Worm (Caenorhabditis elegans) whole organism, early embryonic: Measurements from ENCODE around the gene B0524.2.

Experiments used
- B0310.2 ChIP-seq: sonication (generic microtip); optimal IDR thresholded peaks from 2 replicates; lab custom pipeline; 2016; ENCODE audit warnings: mild to moderate bottlenecking, missing genetic modification characterization, missing compliant biosample characterization
- F13C5.2 ChIP-seq: sonication (generic microtip); optimal IDR thresholded peaks from 2 replicates; lab custom pipeline; 2017; ENCODE audit warnings: mild to moderate bottlenecking, missing genetic modification characterization, inconsistent platforms, missing compliant biosample characterization
- aly-1 ChIP-seq: sonication (generic microtip); optimal IDR thresholded peaks from 2 replicates; lab custom pipeline; 2016; ENCODE audit warnings: missing genetic modification characterization, missing compliant biosample characterization
- ama-1 ChIP-seq: fragments of 150-350 bp; optimal IDR thresholded peaks from 2 replicates; lab custom pipeline; 2014
- ceh-13 ChIP-seq: fragments of 200-800 bp; sonication (Bioruptor generic); optimal IDR thresholded peaks from 2 replicates; lab custom pipeline; 2018; ENCODE audit warnings: mild to moderate bottlenecking, missing genetic modification characterization, missing compliant biosample characterization
- ceh-36 ChIP-seq: sonication (generic microtip); optimal IDR thresholded peaks from 2 replicates; lab custom pipeline; 2016; ENCODE audit warnings: missing genetic modification characterization, inconsistent platforms, missing compliant biosample characterization
- ets-7 ChIP-seq: sonication (generic microtip); optimal IDR thresholded peaks from 2 replicates; lab custom pipeline; 2016; ENCODE audit warnings: missing genotype, missing genetic modification characterization, missing compliant biosample characterization
- flt-1 ChIP-seq: fragments of 200-800 bp; sonication (Bioruptor generic); IDR thresholded peaks from 2 replicates; pipeline ENCODE4 v1.3.6; 2022; ENCODE audit warnings: missing genetic modification characterization, missing compliant biosample characterization
- hmbx-1 ChIP-seq: sonication (generic microtip); optimal IDR thresholded peaks from 2 replicates; lab custom pipeline; 2016; ENCODE audit warnings: mild to moderate bottlenecking, missing genetic modification characterization, missing compliant biosample characterization
- hmg-4 ChIP-seq: fragments of 200-800 bp; sonication (Bioruptor generic); optimal IDR thresholded peaks from 2 replicates; lab custom pipeline; 2018; ENCODE audit warnings: mild to moderate bottlenecking, missing genetic modification characterization, missing compliant biosample characterization
- hnd-1 ChIP-seq: sonication (generic microtip); optimal IDR thresholded peaks from 2 replicates; lab custom pipeline; 2016; ENCODE audit warnings: missing genetic modification characterization, missing compliant biosample characterization
- pes-1 ChIP-seq: fragments of 200-800 bp; sonication (Bioruptor generic); IDR thresholded peaks from 2 replicates; pipeline ENCODE4 v1.3.6; 2022; ENCODE audit warnings: missing genetic modification reagents, missing genetic modification characterization, missing compliant biosample characterization
- scrt-1 ChIP-seq: fragments of 200-800 bp; sonication (Bioruptor generic); IDR thresholded peaks from 2 replicates; pipeline ENCODE4 v1.3.6; 2022; ENCODE audit warnings: missing genetic modification characterization, missing compliant biosample characterization
- sea-1 ChIP-seq: fragments of 200-800 bp; sonication (Bioruptor generic); conservative IDR thresholded peaks from 2 replicates; pipeline ENCODE4 v1.3.6; 2022; ENCODE audit warnings: missing genetic modification characterization, missing compliant biosample characterization
- tbx-11 ChIP-seq: fragments of 200-800 bp; sonication (Bioruptor generic); IDR thresholded peaks from 2 replicates; pipeline ENCODE4 v1.3.6; 2022; ENCODE audit warnings: missing genetic modification characterization, missing compliant biosample characterization
- tbx-37 ChIP-seq: fragments of 200-800 bp; sonication (Bioruptor generic); conservative IDR thresholded peaks from 2 replicates; pipeline ENCODE4 v1.3.6; 2022; ENCODE audit warnings: missing genetic modification reagents, missing genetic modification characterization, missing compliant biosample characterization

The B0524.2 gene

ce11 chrIII:1922516-1922915 is 28.7 kb downstream of the B0524.2 start:
- TF ChIP-seq ceh-36 (tag; lab: Kevin White, UChicago), result peak; percentile 53
- TF ChIP-seq tbx-11 (GFP tag; lab: Robert Waterston, UW), result no peak

DNA sequence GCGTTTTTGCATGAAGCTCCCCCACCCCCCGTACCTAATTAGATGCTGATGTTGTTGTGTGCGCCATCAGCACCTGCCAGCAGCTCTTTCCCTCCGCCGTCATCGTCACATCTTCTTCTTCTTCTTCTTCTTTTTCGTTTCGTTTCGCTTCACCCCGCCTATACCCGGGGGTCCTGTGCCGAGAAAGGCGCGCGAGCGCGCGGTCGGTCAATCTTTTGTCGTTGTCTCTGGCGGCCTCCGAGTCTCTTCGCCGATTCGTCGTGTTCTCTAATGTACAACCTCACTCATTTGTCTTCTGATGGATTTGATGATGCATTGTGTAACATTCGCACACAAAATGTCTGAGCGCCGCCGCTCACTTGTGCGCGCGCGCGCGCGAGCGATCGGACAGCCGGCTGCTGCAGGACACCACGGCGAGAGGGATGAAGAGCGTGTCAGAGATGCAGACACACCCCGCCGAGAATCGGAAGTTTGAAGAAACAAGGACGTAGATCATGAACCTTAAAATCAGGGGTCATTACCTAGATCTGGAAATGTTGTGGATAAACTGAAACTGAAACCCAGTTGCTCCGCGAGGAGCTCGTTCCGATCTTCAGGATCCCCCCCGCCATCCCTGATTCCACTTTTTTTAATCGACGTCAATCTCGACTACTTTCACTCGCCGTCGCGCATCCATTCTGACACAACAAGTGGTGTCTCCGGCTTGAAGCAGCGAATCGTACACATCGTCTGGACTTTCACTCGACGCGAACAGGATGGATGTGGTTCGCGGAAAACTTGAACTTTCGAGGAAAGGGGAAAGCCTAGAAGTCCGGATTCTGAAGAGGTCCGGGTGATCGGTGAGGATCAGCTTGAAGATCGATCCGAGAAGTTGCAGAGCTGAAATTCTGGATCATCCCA is 29.8 kb downstream of the B0524.2 start:
- TF ChIP-seq hmg-4 (GFP tag; lab: Kevin White, UChicago) (peak; percentile 29), pes-1 (GFP tag; lab: Robert Waterston, UW) (peak; percentile 44; the same call in 1 of the 2 replicates), flt-1 (0 out of 2 replicates have a peak, but pooled peaks have one; percentile 4), aly-1 (tag; lab: Kevin White, UChicago) (peak; percentile 43), F13C5.2 (tag; lab: Kevin White, UChicago) (peak; percentile 47), hmbx-1 (no peak), sea-1 (GFP tag; lab: Robert Waterston, UW) (no peak)

ce11 chrIII:1925048-1925537 is 31.2 kb downstream of the B0524.2 start:
- TF ChIP-seq pes-1 (GFP tag; lab: Robert Waterston, UW) (peak; percentile 67; the same call in 1 of the 2 replicates), tbx-11 (GFP tag; lab: Robert Waterston, UW) (no peak), hmg-4 (GFP tag; lab: Kevin White, UChicago) (peak; percentile 7), tbx-37 (GFP tag; lab: Robert Waterston, UW) (peak; percentile 17; the same call in 1 of the 2 replicates)

DNA sequence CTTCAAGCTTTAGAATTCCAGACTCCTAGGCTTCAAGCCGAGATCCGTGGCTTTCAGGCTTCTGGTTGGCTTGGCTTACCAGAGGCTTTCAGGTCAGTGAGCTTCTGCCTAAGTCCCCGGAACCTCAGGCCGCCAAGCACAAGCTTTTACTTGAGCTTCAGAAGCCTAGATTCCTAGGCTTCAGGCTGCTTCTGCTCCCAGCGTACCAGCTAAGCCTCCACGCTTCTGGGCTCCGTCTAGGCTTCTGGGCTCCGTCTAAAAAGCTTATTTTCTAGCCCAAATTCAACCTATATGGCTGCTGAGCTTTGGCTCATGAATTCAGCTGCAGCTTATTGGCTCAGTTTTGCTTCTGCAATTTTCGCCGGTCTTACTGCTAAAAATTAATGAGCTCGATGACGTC is 31.9 kb downstream of the B0524.2 start:
- TF ChIP-seq B0310.2 (tag; lab: Kevin White, UChicago) (no peak), hmg-4 (GFP tag; lab: Kevin White, UChicago) (no peak), sea-1 (GFP tag; lab: Robert Waterston, UW) (no peak), scrt-1 (GFP tag; lab: Robert Waterston, UW) (no peak)

ce11 chrIII:1926456-1926855 is 32.6 kb downstream of the B0524.2 start:
- TF ChIP-seq pes-1 (GFP tag; lab: Robert Waterston, UW) (peak; percentile 12), scrt-1 (GFP tag; lab: Robert Waterston, UW) (no peak), hmg-4 (GFP tag; lab: Kevin White, UChicago) (no peak), tbx-37 (GFP tag; lab: Robert Waterston, UW) (peak; percentile 3; the same call in 1 of the 2 replicates), ets-7 (tag; lab: Kevin White, UChicago) (peak; percentile 42), tbx-11 (GFP tag; lab: Robert Waterston, UW) (no peak), sea-1 (GFP tag; lab: Robert Waterston, UW) (no peak), ama-1 (lab: Kevin White, UChicago) (no peak), F13C5.2 (tag; lab: Kevin White, UChicago) (no peak)

- TF ChIP-seq scrt-1 (GFP tag; lab: Robert Waterston, UW), result no peak
- TF ChIP-seq ama-1 (lab: Kevin White, UChicago), result no peak
- TF ChIP-seq B0310.2 (tag; lab: Kevin White, UChicago), result no peak
- no peak for TF ChIP-seq ets-7 (tag; lab: Kevin White, UChicago)
- TF ChIP-seq hmg-4 (GFP tag; lab: Kevin White, UChicago), result no peak
- no peak for TF ChIP-seq aly-1 (tag; lab: Kevin White, UChicago)
- TF ChIP-seq sea-1 (GFP tag; lab: Robert Waterston, UW), result no peak
- TF ChIP-seq pes-1 (GFP tag; lab: Robert Waterston, UW), result no peak
- no peak for TF ChIP-seq ceh-36 (tag; lab: Kevin White, UChicago)
- TF ChIP-seq tbx-37 (GFP tag; lab: Robert Waterston, UW), result no peak
- TF ChIP-seq ceh-13 (GFP tag; lab: Kevin White, UChicago), result no peak
- no peak for TF ChIP-seq hmbx-1
- TF ChIP-seq flt-1, result no peak
- no peak for TF ChIP-seq F13C5.2 (tag; lab: Kevin White, UChicago)
- no peak for TF ChIP-seq hnd-1 (tag; lab: Kevin White, UChicago)
- no peak for TF ChIP-seq tbx-11 (GFP tag; lab: Robert Waterston, UW)
These were observed 33.4 kb downstream of the B0524.2 start for ce11 chrIII:1927230-1927629.

DNA sequence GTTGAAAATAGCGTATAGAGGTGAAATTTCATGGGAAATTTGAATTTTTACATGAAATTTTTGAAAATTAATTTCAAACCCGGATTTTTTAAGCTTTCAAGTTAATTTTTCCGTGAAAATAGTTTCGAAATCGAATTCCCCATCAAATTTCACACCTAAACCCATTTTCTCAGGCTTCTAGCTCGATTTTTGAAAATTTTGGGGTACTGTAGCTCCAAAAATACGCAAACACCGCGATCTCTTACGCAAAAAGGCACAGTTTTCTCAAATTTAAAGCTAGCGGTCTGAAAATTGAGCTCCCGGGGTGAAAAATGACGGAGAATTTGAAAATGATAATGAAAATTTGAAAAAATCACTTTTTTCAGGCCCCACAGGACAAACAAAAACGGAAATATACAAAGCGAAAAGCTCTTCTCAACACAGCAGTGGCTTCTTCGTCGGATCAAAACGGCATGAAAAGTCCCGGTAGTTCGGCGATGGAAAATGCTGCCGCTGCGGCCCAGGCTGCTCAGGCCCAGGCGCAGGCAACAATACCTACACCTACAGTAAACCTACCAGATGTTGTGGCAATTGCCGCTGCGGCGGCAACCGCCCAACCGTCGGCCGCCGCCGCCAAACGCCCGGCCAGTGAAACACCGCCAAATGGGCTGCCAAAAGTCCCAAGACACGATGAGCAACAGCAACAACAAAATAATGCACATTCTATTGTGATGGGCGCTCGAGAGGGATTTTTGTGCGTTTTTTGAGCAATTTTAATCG is 35.1 kb downstream of the B0524.2 start:
- TF ChIP-seq hmg-4 (GFP tag; lab: Kevin White, UChicago) (no peak), aly-1 (tag; lab: Kevin White, UChicago) (peak; percentile 14)

DNA sequence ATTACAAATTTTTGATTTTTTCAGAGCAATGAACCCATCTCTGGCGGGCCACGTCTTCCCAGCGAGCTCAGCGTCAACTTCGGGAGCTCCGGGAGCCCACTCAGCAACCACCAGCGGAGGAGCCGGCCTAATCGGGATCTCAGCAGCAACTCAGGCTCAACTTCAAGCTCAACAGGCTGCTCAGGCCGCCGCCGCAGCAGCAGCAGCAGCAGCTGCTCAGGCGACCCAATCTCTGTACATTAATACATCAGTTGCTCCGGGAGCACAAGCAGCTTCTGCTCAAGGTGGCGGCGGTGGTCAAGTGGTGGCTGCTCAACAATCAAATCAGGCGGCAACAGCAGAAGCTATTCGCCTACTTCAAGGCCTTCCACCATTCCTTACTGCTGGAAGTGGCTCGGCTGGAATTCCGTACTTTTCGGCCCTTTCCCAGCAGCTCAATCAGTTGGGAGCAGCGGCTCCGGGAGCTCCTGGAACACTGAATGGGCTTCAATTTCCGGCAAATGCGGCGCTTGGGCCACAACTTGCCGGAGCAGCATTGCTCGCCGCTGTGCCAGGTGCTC is 36.9 kb downstream of the B0524.2 start:
- no peak for TF ChIP-seq ama-1 (lab: Kevin White, UChicago)
- no peak for TF ChIP-seq pes-1 (GFP tag; lab: Robert Waterston, UW)
- no peak for TF ChIP-seq tbx-37 (GFP tag; lab: Robert Waterston, UW)
- TF ChIP-seq scrt-1 (GFP tag; lab: Robert Waterston, UW), result no peak
- TF ChIP-seq ceh-13 (GFP tag; lab: Kevin White, UChicago), result no peak
- no peak for TF ChIP-seq tbx-11 (GFP tag; lab: Robert Waterston, UW)
- no peak for TF ChIP-seq F13C5.2 (tag; lab: Kevin White, UChicago)
- no peak for TF ChIP-seq sea-1 (GFP tag; lab: Robert Waterston, UW)
- no peak for TF ChIP-seq B0310.2 (tag; lab: Kevin White, UChicago)
- TF ChIP-seq aly-1 (tag; lab: Kevin White, UChicago), result no peak
- TF ChIP-seq hmbx-1, result no peak
- no peak for TF ChIP-seq hmg-4 (GFP tag; lab: Kevin White, UChicago)
- no peak for TF ChIP-seq hnd-1 (tag; lab: Kevin White, UChicago)
- TF ChIP-seq flt-1, result no peak
